Worm (Caenorhabditis elegans) whole organism, midembryonic: ENCODE measurements around the gene srd-26.

ENCODE experiments used
- cog-1 ChIP-seq: sonication (generic microtip); optimal IDR thresholded peaks from 2 replicates; lab custom pipeline; 2016; ENCODE audit warnings: missing genetic modification characterization, missing compliant biosample characterization
- flt-1 ChIP-seq: fragments of 200-800 bp; sonication (Bioruptor generic); IDR thresholded peaks from 2 replicates; pipeline ENCODE4 v1.3.6; 2022; ENCODE audit warnings: missing genetic modification characterization, missing compliant biosample characterization
- klf-2 ChIP-seq: fragments of 200-800 bp; sonication (Bioruptor generic); conservative IDR thresholded peaks from 2 replicates; pipeline ENCODE4 v1.3.6; 2022; ENCODE audit warnings: missing genetic modification reagents, missing genetic modification characterization, missing compliant biosample characterization
- med-1 ChIP-seq: sonication (generic microtip); optimal IDR thresholded peaks from 2 replicates; lab custom pipeline; 2017; ENCODE audit warnings: missing genetic modification characterization, mild to moderate bottlenecking, missing compliant biosample characterization, antibody characterized with exemption, missing genetic modification reagents; ENCODE audit not compliant: insufficient read depth
- ref-1 ChIP-seq: fragments of 200-800 bp; sonication (Bioruptor generic); conservative IDR thresholded peaks from 2 replicates; pipeline ENCODE4 v1.3.6; 2022; ENCODE audit warnings: missing genetic modification reagents, missing genetic modification characterization, missing compliant biosample characterization
- tab-1 ChIP-seq: fragments of 200-800 bp; sonication (Bioruptor generic); IDR thresholded peaks from 2 replicates; pipeline ENCODE4 v1.3.6; 2022; ENCODE audit warnings: missing genetic modification characterization, missing compliant biosample characterization
- ztf-29 ChIP-seq: fragments of 200-800 bp; sonication (Bioruptor generic); IDR thresholded peaks from 2 replicates; pipeline ENCODE4 v1.3.6; 2022; ENCODE audit warnings: missing genetic modification reagents, missing genetic modification characterization, missing compliant biosample characterization

ce11 chrV:14194514-14194913, 31.7 kb upstream of the srd-26 start:
- TF ChIP-seq med-1 (GFP tag; lab: Kevin White, UChicago) (no peak), ref-1 (GFP tag; lab: Robert Waterston, UW) (no peak), ztf-29 (no peak), klf-2 (GFP tag; lab: Robert Waterston, UW) (no peak), cog-1 (tag; lab: Kevin White, UChicago) (no peak), flt-1 (no peak), tab-1 (no peak)
